Fruit fly (Drosophila melanogaster) whole organism, embryonic: ENCODE results near the gene CG14947.
A peak's percentile ranks its signal among the peaks of the same experiment; 100 is the strongest.

Source experiments
- Adf1 ChIP-seq: fragments of 200-800 bp; sonication (Bioruptor generic); IDR thresholded peaks from 2 replicates; pipeline ENCODE4 v1.3.6; 2022; ENCODE audit warnings: missing biosample characterization, missing genetic modification characterization
- Atf-2 ChIP-seq: fragments of 200-800 bp; sonication (Bioruptor generic); optimal IDR thresholded peaks from 2 replicates; lab custom pipeline; 2016; ENCODE audit warnings: missing biosample characterization, missing genetic modification characterization
- CG10209 ChIP-seq: fragments of 200-800 bp; sonication (Bioruptor generic); optimal IDR thresholded peaks from 3 replicates; lab custom pipeline; 2017; ENCODE audit warnings: missing biosample characterization, mild to moderate bottlenecking, missing genetic modification characterization, missing genetic modification reagents
- CG10274 ChIP-seq: fragments of 200-800 bp; sonication (Bioruptor generic); optimal IDR thresholded peaks from 3 replicates; lab custom pipeline; 2017; ENCODE audit warnings: missing biosample characterization, mild to moderate bottlenecking, missing genetic modification characterization
- CG10979 ChIP-seq: fragments of 200-800 bp; sonication (Bioruptor generic); optimal IDR thresholded peaks from 2 replicates; lab custom pipeline; 2018; ENCODE audit warnings: missing biosample characterization, mild to moderate bottlenecking, missing genetic modification characterization, moderate library complexity
- CG11695 ChIP-seq: fragments of 200-800 bp; sonication (Bioruptor generic); IDR thresholded peaks from 3 replicates; pipeline ENCODE4 v1.3.6; 2022; ENCODE audit warnings: missing biosample characterization, missing genetic modification characterization
- CG12659 ChIP-seq: fragments of 200-800 bp; sonication (Bioruptor generic); optimal IDR thresholded peaks from 3 replicates; lab custom pipeline; 2017; ENCODE audit warnings: mild to moderate bottlenecking, missing biosample characterization, missing genetic modification reagents, missing genetic modification characterization
- CG14014 ChIP-seq: fragments of 200-800 bp; sonication (Bioruptor generic); IDR thresholded peaks from 2 replicates; pipeline ENCODE4 v1.3.6; 2022; ENCODE audit warnings: missing biosample characterization, missing genetic modification characterization
- CG15601 ChIP-seq: fragments of 200-800 bp; sonication (Bioruptor generic); optimal IDR thresholded peaks from 3 replicates; lab custom pipeline; 2019; ENCODE audit warnings: missing biosample characterization, mild to moderate bottlenecking, missing genetic modification characterization, moderate library complexity
- CG17186 ChIP-seq: fragments of 200-800 bp; sonication (Bioruptor generic); optimal IDR thresholded peaks from 3 replicates; lab custom pipeline; 2017; ENCODE audit warnings: missing biosample characterization, missing genetic modification reagents, missing genetic modification characterization
- CG17359 ChIP-seq: fragments of 200-800 bp; sonication (Bioruptor generic); optimal IDR thresholded peaks from 3 replicates; lab custom pipeline; 2018; ENCODE audit warnings: missing biosample characterization, mild to moderate bottlenecking, missing genetic modification characterization, moderate library complexity
- CG17568 ChIP-seq: fragments of 200-800 bp; sonication (Bioruptor generic); optimal IDR thresholded peaks from 2 replicates; lab custom pipeline; 2018; ENCODE audit warnings: missing biosample characterization, mild to moderate bottlenecking, missing genetic modification characterization, moderate library complexity
- CG17829 ChIP-seq: fragments of 200-800 bp; optimal IDR thresholded peaks from 2 replicates; lab custom pipeline; 2019; ENCODE audit warnings: missing biosample characterization, mild to moderate bottlenecking, missing genetic modification characterization, moderate library complexity
- CG3163 ChIP-seq: fragments of 200-800 bp; sonication (Bioruptor generic); optimal IDR thresholded peaks from 3 replicates; lab custom pipeline; 2016; ENCODE audit warnings: missing biosample characterization, missing genetic modification characterization
- CG4424 ChIP-seq: fragments of 200-800 bp; sonication (Bioruptor generic); optimal IDR thresholded peaks from 3 replicates; lab custom pipeline; 2016; ENCODE audit warnings: missing biosample characterization, missing genetic modification characterization
- CG6175 ChIP-seq: fragments of 200-800 bp; sonication (Bioruptor generic); IDR thresholded peaks from 3 replicates; pipeline ENCODE4 v1.3.6; 2022; ENCODE audit warnings: missing biosample characterization, missing genetic modification characterization
- CG7372 ChIP-seq: fragments of 200-800 bp; sonication (Bioruptor generic); IDR thresholded peaks from 2 replicates; pipeline ENCODE4 v1.3.6; 2022; ENCODE audit warnings: missing biosample characterization, missing genetic modification characterization
- CG7745 ChIP-seq: fragments of 200-800 bp; sonication (Bioruptor generic); optimal IDR thresholded peaks from 2 replicates; lab custom pipeline; 2018; ENCODE audit warnings: missing biosample characterization, mild to moderate bottlenecking, missing genetic modification characterization, moderate library complexity
- CG7786 ChIP-seq: fragments of 200-800 bp; sonication (Bioruptor generic); optimal IDR thresholded peaks from 2 replicates; lab custom pipeline; 2016; ENCODE audit warnings: missing biosample characterization, missing genetic modification characterization
- CG7928 ChIP-seq: fragments of 200-800 bp; sonication (Bioruptor generic); optimal IDR thresholded peaks from 2 replicates; lab custom pipeline; 2017; ENCODE audit warnings: missing biosample characterization, mild to moderate bottlenecking, missing genetic modification characterization
- CG9817 ChIP-seq: fragments of 200-800 bp; sonication (Bioruptor generic); optimal IDR thresholded peaks from 2 replicates; lab custom pipeline; 2018; ENCODE audit warnings: missing biosample characterization, mild to moderate bottlenecking, missing genetic modification characterization, moderate library complexity
- Deaf1 ChIP-seq: fragments of 200-800 bp; optimal IDR thresholded peaks from 3 replicates; lab custom pipeline; 2019; ENCODE audit warnings: missing biosample characterization, mild to moderate bottlenecking, missing genetic modification characterization, moderate library complexity
- Dip2 ChIP-seq: fragments of 200-800 bp; sonication (Bioruptor generic); IDR thresholded peaks from 2 replicates; pipeline ENCODE4 v1.3.6; 2022; ENCODE audit warnings: missing biosample characterization, missing genetic modification characterization
- Dip3 ChIP-seq: fragments of 200-800 bp; sonication (Bioruptor generic); optimal IDR thresholded peaks from 3 replicates; lab custom pipeline; 2016; ENCODE audit warnings: missing biosample characterization, missing genetic modification characterization
- Doc3 ChIP-seq: fragments of 200-800 bp; sonication (Bioruptor generic); IDR thresholded peaks from 3 replicates; pipeline ENCODE4 v1.3.6; 2022; ENCODE audit warnings: missing biosample characterization, missing genetic modification characterization; ENCODE audit not compliant: partially characterized antibody
- Ets65A ChIP-seq: fragments of 200-800 bp; sonication (Bioruptor generic); peaks from one replicate; lab custom pipeline; 2016; ENCODE audit warnings: missing biosample characterization, missing genetic modification characterization
- Ets97D ChIP-seq: fragments of 200-800 bp; sonication (Bioruptor generic); optimal IDR thresholded peaks from 3 replicates; lab custom pipeline; 2016; ENCODE audit warnings: missing biosample characterization, missing genetic modification characterization
- Jarid2 ChIP-seq: fragments of 200-800 bp; sonication (Bioruptor generic); optimal IDR thresholded peaks from 3 replicates; lab custom pipeline; 2017; ENCODE audit warnings: mild to moderate bottlenecking, missing biosample characterization, missing genetic modification reagents, missing genetic modification characterization
- Lpt ChIP-seq: fragments of >200 bp; optimal IDR thresholded peaks from 2 replicates; lab custom pipeline; 2018; ENCODE audit warnings: missing biosample characterization, missing genetic modification characterization
- NK7.1 ChIP-seq: fragments of 200-800 bp; sonication (Bioruptor generic); optimal IDR thresholded peaks from 3 replicates; lab custom pipeline; 2016; ENCODE audit warnings: missing biosample characterization, missing genetic modification characterization
- Oaz ChIP-seq: fragments of 200-800 bp; sonication (Bioruptor generic); IDR thresholded peaks from 2 replicates; pipeline ENCODE4 v1.3.6; 2022; ENCODE audit warnings: missing biosample characterization, missing genetic modification characterization
- Pdp1 ChIP-seq, 2 experiments: fragments of 200-800 bp; sonication (Bioruptor generic); optimal IDR thresholded peaks; 3 replicates each; lab custom pipeline; 2016; ENCODE audit warnings: missing biosample characterization in 2 of 2, missing genetic modification characterization in 2 of 2, mild to moderate bottlenecking in 1 of 2, moderate library complexity in 1 of 2
- Scr ChIP-seq: fragments of 200-800 bp; sonication (Bioruptor generic); IDR thresholded peaks from 2 replicates; pipeline ENCODE4 v1.3.6; 2022; ENCODE audit warnings: missing biosample characterization, missing genetic modification characterization; ENCODE audit not compliant: partially characterized antibody
- Xbp1 ChIP-seq: fragments of 200-800 bp; sonication (Bioruptor generic); optimal IDR thresholded peaks from 3 replicates; lab custom pipeline; 2016; ENCODE audit warnings: missing biosample characterization, mild to moderate bottlenecking, missing genetic modification characterization
- YL-1 ChIP-seq: fragments of 200-800 bp; sonication (Bioruptor generic); optimal IDR thresholded peaks from 3 replicates; lab custom pipeline; 2017; ENCODE audit warnings: missing biosample characterization, mild to moderate bottlenecking, missing genetic modification characterization
- ato ChIP-seq: fragments of 200-800 bp; sonication (Bioruptor generic); IDR thresholded peaks from 2 replicates; pipeline ENCODE4 v1.3.6; 2022; ENCODE audit warnings: missing biosample characterization, missing genetic modification characterization; ENCODE audit not compliant: partially characterized antibody
- crol ChIP-seq: fragments of 200-800 bp; sonication (Bioruptor generic); IDR thresholded peaks from 2 replicates; pipeline ENCODE4 v1.3.6; 2022; ENCODE audit warnings: missing biosample characterization, missing genetic modification characterization
- dati ChIP-seq: fragments of 200-800 bp; sonication (Bioruptor generic); IDR thresholded peaks from 2 replicates; pipeline ENCODE4 v1.3.6; 2022; ENCODE audit warnings: missing biosample characterization, missing genetic modification characterization
- dimm ChIP-seq: fragments of 200-800 bp; sonication (Bioruptor generic); IDR thresholded peaks from 2 replicates; pipeline ENCODE4 v1.3.6; 2022; ENCODE audit warnings: missing biosample characterization, missing genetic modification characterization
- disco-r ChIP-seq: fragments of 200-800 bp; sonication (Bioruptor generic); optimal IDR thresholded peaks from 2 replicates; lab custom pipeline; 2016; ENCODE audit warnings: missing biosample characterization, missing genetic modification characterization
- fd64A ChIP-seq: fragments of 200-800 bp; sonication (Bioruptor generic); optimal IDR thresholded peaks from 3 replicates; lab custom pipeline; 2018; ENCODE audit warnings: missing biosample characterization, mild to moderate bottlenecking, missing genetic modification characterization
- gem ChIP-seq: fragments of 200-800 bp; sonication (Bioruptor generic); optimal IDR thresholded peaks from 2 replicates; lab custom pipeline; 2019; ENCODE audit warnings: missing biosample characterization, mild to moderate bottlenecking, missing genetic modification characterization, moderate library complexity
- lbe ChIP-seq: fragments of 200-800 bp; sonication (Bioruptor generic); optimal IDR thresholded peaks from 2 replicates; lab custom pipeline; 2016; ENCODE audit warnings: missing biosample characterization, mild to moderate bottlenecking, missing genetic modification characterization
- nau ChIP-seq: fragments of 200-800 bp; sonication (Bioruptor generic); optimal IDR thresholded peaks from 3 replicates; lab custom pipeline; 2017; ENCODE audit warnings: missing biosample characterization, mild to moderate bottlenecking, missing genetic modification characterization, missing genetic modification reagents
- nerfin-1 ChIP-seq: fragments of 200-800 bp; sonication (Bioruptor generic); optimal IDR thresholded peaks from 3 replicates; lab custom pipeline; 2019; ENCODE audit warnings: missing biosample characterization, mild to moderate bottlenecking, missing genetic modification characterization, moderate library complexity
- run ChIP-seq: fragments of 200-800 bp; sonication (Bioruptor generic); optimal IDR thresholded peaks from 3 replicates; lab custom pipeline; 2018; ENCODE audit warnings: missing biosample characterization, mild to moderate bottlenecking, missing genetic modification characterization
- vnd ChIP-seq: fragments of 200-800 bp; sonication (Bioruptor generic); IDR thresholded peaks from 3 replicates; pipeline ENCODE4 v1.3.6; 2022; ENCODE audit warnings: missing biosample characterization, missing genetic modification characterization; ENCODE audit not compliant: partially characterized antibody

The CG14947 gene

DNA sequence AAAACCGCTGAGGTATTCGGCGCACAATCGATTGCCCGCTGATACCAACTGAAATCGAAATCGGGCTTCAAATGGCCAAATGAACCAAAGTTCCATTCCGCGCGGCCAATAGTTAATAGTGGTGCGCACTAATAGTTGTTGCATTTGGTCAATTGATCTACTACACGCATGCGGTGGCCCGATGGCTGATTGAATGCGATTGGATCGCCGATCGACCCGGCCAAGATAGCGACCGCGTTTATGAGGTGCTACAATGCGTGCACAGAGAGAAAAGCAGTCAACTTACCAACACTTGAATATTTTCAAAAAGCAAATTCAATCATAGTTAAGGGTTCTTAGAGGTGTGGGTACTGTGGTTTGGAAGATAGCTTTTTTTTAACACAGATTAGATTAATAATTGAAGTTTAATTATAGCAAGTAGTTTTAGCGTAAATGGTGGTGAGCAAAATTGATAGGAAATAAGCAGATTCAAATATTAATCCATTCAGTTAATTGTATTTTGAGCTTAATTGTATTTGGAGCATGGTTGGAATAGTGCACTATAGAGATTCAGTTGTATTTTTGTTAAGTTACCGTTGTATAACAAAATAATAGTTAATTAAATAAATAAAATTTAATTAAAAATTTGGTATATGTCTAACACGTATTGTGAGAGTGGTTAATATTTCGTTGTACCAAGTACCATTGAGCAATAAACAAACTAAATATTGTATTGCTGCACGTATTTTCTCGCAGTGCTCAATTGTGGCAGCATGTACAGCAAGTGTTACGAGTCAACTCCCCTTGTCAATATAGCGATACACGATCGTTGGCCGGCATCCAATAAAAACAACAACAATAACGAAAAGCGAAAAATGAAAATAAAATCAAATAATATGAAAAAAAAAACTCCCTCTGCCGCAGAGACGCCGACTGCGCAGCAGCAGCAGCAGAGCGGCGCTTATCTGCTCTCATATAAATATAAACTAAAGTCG lies 49.2 kb upstream of the CG14947 start (continued):
- TF ChIP-seq Deaf1 (tag; lab: Kevin White, UChicago) (peak; percentile 8), nerfin-1 (peak; percentile 3), CG15601 (tag; lab: Kevin White, UChicago) (peak; percentile 38), vnd (GFP tag; lab: Robert Waterston, UW) (no peak), CG4424 (GFP tag; lab: Kevin White, UChicago) (peak; percentile 61), dimm (GFP tag; lab: Robert Waterston, UW) (peak; percentile 13; the same call in 1 of the 2 replicates), CG10209 (GFP tag; lab: Kevin White, UChicago) (peak; percentile 70), Oaz (GFP tag; lab: Robert Waterston, UW) (no peak), Lpt (GFP tag; lab: Kevin White, UChicago) (no peak), CG17186 (GFP tag; lab: Kevin White, UChicago) (no peak), crol (GFP tag; lab: Robert Waterston, UW) (peak; percentile 31; the same call in 1 of the 2 replicates), NK7.1 (GFP tag; lab: Kevin White, UChicago) (no peak), CG7372 (no peak), CG10274 (GFP tag; lab: Kevin White, UChicago) (no peak), dati (peak; percentile 13; the same call in 1 of the 2 replicates), Ets97D (no peak), CG17829 (tag; lab: Kevin White, UChicago) (peak; percentile 63), Adf1 (GFP tag; lab: Robert Waterston, UW) (peak; percentile 97), Dip2 (GFP tag; lab: Robert Waterston, UW) (no peak), CG14014 (GFP tag; lab: Robert Waterston, UW) (0 out of 2 replicates have a peak, but pooled peaks have one; percentile 40), nau (GFP tag; lab: Kevin White, UChicago) (no peak), Atf-2 (no peak), disco-r (GFP tag; lab: Kevin White, UChicago) (no peak), CG12659 (GFP tag; lab: Kevin White, UChicago) (peak; percentile 68), lbe (GFP tag; lab: Kevin White, UChicago) (peak; percentile 24), Scr (GFP tag; lab: Robert Waterston, UW) (no peak), CG3163 (GFP tag; lab: Kevin White, UChicago) (peak; percentile 28), Dip3 (no peak), run (tag; lab: Kevin White, UChicago) (no peak), ato (GFP tag; lab: Robert Waterston, UW) (no peak), CG9817 (tag; lab: Kevin White, UChicago) (peak; percentile 24), Xbp1 (peak; percentile 61), YL-1 (GFP tag; lab: Kevin White, UChicago) (no peak), CG11695 (GFP tag; lab: Robert Waterston, UW) (peak; percentile 43; the same call in 1 of the 3 replicates), Doc3 (GFP tag; lab: Robert Waterston, UW) (0 out of 3 replicates have a peak, but pooled peaks have one; percentile 21), CG7928 (no peak), gem (tag; lab: Kevin White, UChicago) (peak; percentile 75), Ets65A (GFP tag; lab: Kevin White, UChicago) (peak; percentile 95), Pdp1 (GFP tag; optimal IDR thresholded peaks at IDR 0.05; lab: Kevin White, UChicago) (peak in 1 of 2 experiments; percentile 37), Jarid2 (GFP tag; lab: Kevin White, UChicago) (no peak), CG7745 (no peak), CG17359 (tag; lab: Kevin White, UChicago) (peak; percentile 30), CG17568 (no peak), fd64A (GFP tag; lab: Kevin White, UChicago) (no peak), CG7786 (GFP tag; lab: Kevin White, UChicago) (peak; percentile 32), CG6175 (GFP tag; lab: Robert Waterston, UW) (peak; percentile 42; the same call in 1 of the 3 replicates), CG10979 (tag; lab: Kevin White, UChicago) (peak; percentile 62)
